Fruit fly (Drosophila melanogaster): ENCODE data around the gene Ctl2.

Ctl2 gene

dm6 chr3R:29122817-29123611, at the start of gene Ctl2, which contains the start of gene yem:
Gene Ctl2, plus strand, starts transcription at chr3R:29123370.
Gene yem, minus strand, starts transcription at chr3R:29122879.
- peak; percentile 76; the same call in 1 of the 2 replicates for TF ChIP-seq CG9215 (GFP tag; IDR thresholded peaks at IDR 0.05)
- TF ChIP-seq Nf-YB (GFP tag; optimal IDR thresholded peaks at IDR 0.05) = peak; percentile 25
- peak; percentile 58 for TF ChIP-seq ab (GFP tag; optimal IDR thresholded peaks at IDR 0.05)
- TF ChIP-seq CG3726 (GFP tag; IDR thresholded peaks at IDR 0.05) = no peak; the same call in 2 of the 3 replicates
- peak; percentile 78; the same call in 1 of the 3 replicates for TF ChIP-seq Dbx (GFP tag; IDR thresholded peaks at IDR 0.05)
- TF ChIP-seq seq (GFP tag; IDR thresholded peaks at IDR 0.05) = no peak
- peak; percentile 64 for TF ChIP-seq CG4820 (GFP tag; optimal IDR thresholded peaks at IDR 0.05)
- TF ChIP-seq Elba2 (GFP tag; optimal IDR thresholded peaks at IDR 0.05) = peak; percentile 67
- no peak for TF ChIP-seq CG2875 (GFP tag; optimal IDR thresholded peaks at IDR 0.05)
- peak; percentile 57; the same call in 1 of the 2 replicates for TF ChIP-seq H2.0 (GFP tag; IDR thresholded peaks at IDR 0.05)
- TF ChIP-seq Scr (GFP tag; IDR thresholded peaks at IDR 0.05; ENCODE audit: partially characterized antibody) = no peak
- TF ChIP-seq CG30431 (GFP tag; optimal IDR thresholded peaks at IDR 0.05) = peak; percentile 56
- TF ChIP-seq CG11560 (tag; IDR thresholded peaks at IDR 0.05) = peak; percentile 32; the same call in 1 of the 3 replicates
- peak; percentile 46 for TF ChIP-seq CG10209 (GFP tag; optimal IDR thresholded peaks at IDR 0.05)
- peak; percentile 22; the same call in 1 of the 2 replicates for TF ChIP-seq peb (GFP tag; IDR thresholded peaks at IDR 0.05)
- TF ChIP-seq z (GFP tag; IDR thresholded peaks at IDR 0.05) = no peak
- no peak for TF ChIP-seq CG10565 (GFP tag; optimal IDR thresholded peaks at IDR 0.05)
- peak; percentile 79 for TF ChIP-seq maf-S (GFP tag; optimal IDR thresholded peaks at IDR 0.05)
- TF ChIP-seq sima (GFP tag; optimal IDR thresholded peaks at IDR 0.05) = peak; percentile 2
- peak; percentile 54 for TF ChIP-seq CG15011 (GFP tag; optimal IDR thresholded peaks at IDR 0.05)
- peak; percentile 67; the same call in 1 of the 2 replicates for TF ChIP-seq CG14441 (GFP tag; IDR thresholded peaks at IDR 0.05)
- peak; percentile 64 for TF ChIP-seq Mes4 (GFP tag; optimal IDR thresholded peaks at IDR 0.05)
- peak; percentile 77 for TF ChIP-seq az2 (GFP tag; optimal IDR thresholded peaks at IDR 0.05)
- TF ChIP-seq CG17829 (tag; optimal IDR thresholded peaks at IDR 0.05) = peak; percentile 72
- TF ChIP-seq vnd (GFP tag; IDR thresholded peaks at IDR 0.05; ENCODE audit: partially characterized antibody) = no peak
- TF ChIP-seq CG1529 (GFP tag; optimal IDR thresholded peaks at IDR 0.05) = peak; percentile 37
- peak; percentile 80 for TF ChIP-seq Atf-2 (GFP tag; optimal IDR thresholded peaks at IDR 0.05)
- TF ChIP-seq eyg (GFP tag; optimal IDR thresholded peaks at IDR 0.05) = peak; percentile 62
- TF ChIP-seq HLH54F (GFP tag; optimal IDR thresholded peaks at IDR 0.05) = peak; percentile 93
- TF ChIP-seq h (optimal IDR thresholded peaks at IDR 0.05) = no peak
- peak; percentile 40 for TF ChIP-seq CG10274 (GFP tag; optimal IDR thresholded peaks at IDR 0.05)
- no peak for TF ChIP-seq tio (GFP tag; optimal IDR thresholded peaks at IDR 0.05)
- peak; percentile 68 for TF ChIP-seq CG2712 (tag; optimal IDR thresholded peaks at IDR 0.05)
- TF ChIP-seq CG1603 (tag; optimal IDR thresholded peaks at IDR 0.05) = peak; percentile 66
- TF ChIP-seq CG4617 (GFP tag; optimal IDR thresholded peaks at IDR 0.05; ENCODE audit: borderline replicate concordance) = peak; percentile 23
- TF ChIP-seq CG4730 (GFP tag; IDR thresholded peaks at IDR 0.05) = peak; percentile 50; the same call in 1 of the 2 replicates
- TF ChIP-seq slp2 (GFP tag; optimal IDR thresholded peaks at IDR 0.05) = peak; percentile 86
- TF ChIP-seq HmgD (GFP tag; optimal IDR thresholded peaks at IDR 0.05) = peak; percentile 64
- TF ChIP-seq Sox102F (GFP tag; optimal IDR thresholded peaks at IDR 0.05) = peak; percentile 59
- TF ChIP-seq CG11504 (tag; optimal IDR thresholded peaks at IDR 0.05) = no peak
- peak; percentile 38 for TF ChIP-seq CG15514 (GFP tag; optimal IDR thresholded peaks at IDR 0.05)
- TF ChIP-seq lab (GFP tag; optimal IDR thresholded peaks at IDR 0.05) = peak; percentile 62
- TF ChIP-seq Spps (tag; optimal IDR thresholded peaks at IDR 0.05) = no peak
- TF ChIP-seq CG12236 (GFP tag; optimal IDR thresholded peaks at IDR 0.05) = peak; percentile 46
- TF ChIP-seq caup (GFP tag; optimal IDR thresholded peaks at IDR 0.05; ENCODE audit: severe bottlenecking) = peak; percentile 70
- peak; percentile 72 for TF ChIP-seq CG8944 (GFP tag; optimal IDR thresholded peaks at IDR 0.05)
- TF ChIP-seq CG4707 (GFP tag; optimal IDR thresholded peaks at IDR 0.05) = no peak
- TF ChIP-seq CG17359 (tag; optimal IDR thresholded peaks at IDR 0.05) = peak; percentile 11
- peak; percentile 32; the same call in 1 of the 2 replicates for TF ChIP-seq CG17612 (GFP tag; IDR thresholded peaks at IDR 0.05)
